Fruit fly (Drosophila melanogaster) whole organism, adult: Measurements from ENCODE around the gene RpL36A.

Source experiments
- CG1620 ChIP-seq: fragments of 200-800 bp; sonication (Bioruptor generic); optimal IDR thresholded peaks from 2 replicates; lab custom pipeline; 2016; ENCODE audit warnings: missing biosample characterization, missing genetic modification characterization
- Mnt ChIP-seq: fragments of 200-800 bp; sonication (Bioruptor generic); optimal IDR thresholded peaks from 2 replicates; lab custom pipeline; 2016; ENCODE audit warnings: missing biosample characterization, mild to moderate bottlenecking, missing genetic modification characterization
- cnc ChIP-seq, 2 experiments: fragments of >200 bp; optimal IDR thresholded peaks; 2 replicates each; lab custom pipeline; 2017
- kay ChIP-seq: fragments of 200-800 bp; sonication (Bioruptor generic); peaks from one replicate; lab custom pipeline; 2016; ENCODE audit warnings: missing biosample characterization, missing genetic modification characterization, borderline replicate concordance
- pad ChIP-seq: fragments of 200-800 bp; sonication (Bioruptor generic); optimal IDR thresholded peaks from 3 replicates; lab custom pipeline; 2017; ENCODE audit warnings: missing biosample characterization, missing genetic modification characterization, mild to moderate bottlenecking, moderate library complexity, missing genetic modification reagents

DNA sequence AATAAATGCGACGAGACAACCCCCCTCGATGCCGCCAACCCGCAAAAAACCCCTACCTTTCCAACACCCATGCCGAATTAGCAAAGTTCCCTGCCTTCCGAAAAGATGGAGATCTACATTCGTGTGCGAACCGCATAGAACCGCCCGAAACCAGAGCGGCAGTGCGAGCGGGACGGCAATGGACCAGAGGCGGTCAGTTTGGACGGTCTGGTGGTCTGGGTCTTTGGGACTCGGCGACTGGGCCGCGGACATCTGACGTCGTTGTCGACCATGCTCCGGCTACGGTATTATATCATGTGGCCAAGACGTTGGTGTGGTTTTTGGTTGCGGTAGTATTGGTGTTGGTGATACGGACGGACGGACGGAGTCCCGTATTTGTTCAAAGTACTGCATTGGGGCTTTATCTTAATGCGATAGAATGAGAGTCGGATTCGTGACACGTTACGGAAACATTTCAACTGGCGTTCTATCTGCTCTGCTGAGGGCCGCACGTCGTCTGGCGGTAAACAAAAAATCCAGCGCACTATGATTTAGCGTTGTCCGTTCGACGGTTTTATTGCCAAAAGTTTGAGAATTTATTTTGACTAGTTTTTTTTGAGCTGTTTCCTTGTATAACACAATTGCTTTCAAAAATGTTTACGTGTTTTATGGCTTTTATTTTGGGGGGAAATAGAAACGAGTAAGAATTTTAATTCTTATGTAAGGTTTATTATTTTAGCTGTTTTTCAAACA is 44.2 kb upstream of the RpL36A start:
- peak; percentile 27 for TF ChIP-seq Mnt (GFP tag; lab: Kevin White, UChicago)
- peak; percentile 93 for TF ChIP-seq kay (GFP tag; lab: Kevin White, UChicago)
- no peak for TF ChIP-seq CG1620
- no peak for TF ChIP-seq cnc (optimal IDR thresholded peaks at IDR 0.05; lab: Kevin White, UChicago)
- no peak for TF ChIP-seq pad (GFP tag; lab: Kevin White, UChicago)
